Worm (Caenorhabditis elegans) whole organism, L2 larva: ENCODE measurements around the gene dhs-12.

Experiments used
- ama-1 ChIP-seq: fragments of 150-350 bp; optimal IDR thresholded peaks from 2 replicates; lab custom pipeline; 2018; ENCODE audit warnings: inconsistent platforms
- ceh-16 ChIP-seq: fragments of 150-350 bp; optimal IDR thresholded peaks from 2 replicates; lab custom pipeline; 2014; ENCODE audit warnings: missing biosample characterization, missing genetic modification characterization
- dmd-4 ChIP-seq: sonication (generic microtip); optimal IDR thresholded peaks from 2 replicates; lab custom pipeline; 2017; ENCODE audit warnings: missing biosample characterization, missing genetic modification characterization
- elt-3 ChIP-seq: sonication (generic microtip); optimal IDR thresholded peaks from 2 replicates; lab custom pipeline; 2017; ENCODE audit warnings: missing biosample characterization, missing genetic modification characterization
- gmeb-1 ChIP-seq: fragments of 150-350 bp; optimal IDR thresholded peaks from 2 replicates; lab custom pipeline; 2014; ENCODE audit warnings: missing biosample characterization, missing genetic modification characterization
- lin-13 ChIP-seq: fragments of 150-350 bp; optimal IDR thresholded peaks from 2 replicates; lab custom pipeline; 2014; ENCODE audit warnings: missing biosample characterization, missing genetic modification reagents, missing genetic modification characterization
- lin-39 ChIP-seq: fragments of 150-350 bp; optimal IDR thresholded peaks from 2 replicates; lab custom pipeline; 2014; ENCODE audit warnings: missing biosample characterization, missing genetic modification reagents, missing genetic modification characterization
- mdl-1 ChIP-seq, 2 experiments: fragments of 150-350 bp in 1 of 2; sonication (generic microtip) in 1 of 2; optimal IDR thresholded peaks; 2 replicates each; lab custom pipeline; 2017; ENCODE audit warnings: missing biosample characterization in 2 of 2, missing genetic modification characterization in 2 of 2
- nhr-11 ChIP-seq: fragments of 150-350 bp; optimal IDR thresholded peaks from 2 replicates; lab custom pipeline; 2014; ENCODE audit warnings: missing biosample characterization, missing genetic modification characterization
- nhr-77 ChIP-seq: fragments of 150-350 bp; optimal IDR thresholded peaks from 2 replicates; lab custom pipeline; 2014; ENCODE audit warnings: missing biosample characterization, missing genetic modification characterization
- sma-3 ChIP-seq: sonication (generic microtip); optimal IDR thresholded peaks from 2 replicates; lab custom pipeline; 2016; ENCODE audit warnings: missing genetic modification reagents, missing genetic modification characterization, missing compliant biosample characterization
- snpc-4 ChIP-seq: fragments of 150-350 bp; optimal IDR thresholded peaks from 2 replicates; lab custom pipeline; 2014; ENCODE audit warnings: missing biosample characterization, missing genetic modification characterization
- unc-62 ChIP-seq: fragments of 150-350 bp; optimal IDR thresholded peaks from 2 replicates; lab custom pipeline; 2014; ENCODE audit warnings: missing biosample characterization, missing genetic modification reagents, missing genetic modification characterization

- TF ChIP-seq lin-13 (GFP tag; lab: Kevin White, UChicago) (no peak), ceh-16 (tag; lab: Kevin White, UChicago) (no peak), snpc-4 (tag; lab: Kevin White, UChicago) (no peak), nhr-11 (tag; lab: Kevin White, UChicago) (no peak), elt-3 (no peak), nhr-77 (tag; lab: Kevin White, UChicago) (no peak), mdl-1 (tag; optimal IDR thresholded peaks at IDR 0.05; lab: Kevin White, UChicago) (no peak), gmeb-1 (tag; lab: Kevin White, UChicago) (no peak), dmd-4 (tag; lab: Kevin White, UChicago) (no peak), unc-62 (no peak), lin-39 (tag; lab: Kevin White, UChicago) (no peak), sma-3 (GFP tag; lab: Kevin White, UChicago) (no peak), ama-1 (lab: Kevin White, UChicago) (no peak)
Measured at ce11 chrIV:10191498-10191897, 49.2 kb downstream of the dhs-12 start.
